Worm (Caenorhabditis elegans): ENCODE measurements around the gene col-12.

col-12 gene

ce11 chrV:10382142-10382541 is 42.9 kb downstream of the col-12 start, which contains the start of gene pqn-2:
Gene pqn-2 (plus strand): TSS chrV:10382442.
- TF ChIP-seq athp-1 (tag; optimal IDR thresholded peaks at IDR 0.05) (no peak), tbx-9 (tag; optimal IDR thresholded peaks at IDR 0.05; ENCODE audit: borderline replicate concordance) (no peak), dpff-1 (tag; optimal IDR thresholded peaks at IDR 0.05) (no peak), madf-3 (GFP tag; IDR thresholded peaks at IDR 0.05) (no peak), let-607 (tag; optimal IDR thresholded peaks at IDR 0.05) (no peak), ccch-3 (GFP tag; optimal IDR thresholded peaks at IDR 0.05) (no peak), bed-2 (GFP tag; IDR thresholded peaks at IDR 0.05) (no peak), rpc-1 (optimal IDR thresholded peaks at IDR 0.05) (no peak), rpc-1 (tag; optimal IDR thresholded peaks at IDR 0.05) (no peak), mxl-1 (tag; optimal IDR thresholded peaks at IDR 0.05) (no peak), nhr-80 (tag; optimal IDR thresholded peaks at IDR 0.05) (no peak), nfya-1 (tag; optimal IDR thresholded peaks at IDR 0.05; ENCODE audit: borderline replicate concordance, insufficient read depth) (no peak), bed-1 (GFP tag; IDR thresholded peaks at IDR 0.05) (no peak), C06A6.2 (GFP tag; conservative IDR thresholded peaks at IDR 0.05) (no peak), die-1 (tag; optimal IDR thresholded peaks at IDR 0.05) (no peak)

- TF ChIP-seq ZK185.1 (tag; optimal IDR thresholded peaks at IDR 0.05; ENCODE audit: poor library complexity, severe bottlenecking) (no peak), somi-1 (GFP tag; optimal IDR thresholded peaks at IDR 0.05) (no peak), madf-6 (GFP tag; IDR thresholded peaks at IDR 0.05) (no peak), F22D6.2 (tag; optimal IDR thresholded peaks at IDR 0.05) (no peak), ztf-25 (GFP tag; IDR thresholded peaks at IDR 0.05) (no peak), hrde-1 (tag; optimal IDR thresholded peaks at IDR 0.05; ENCODE audit: borderline replicate concordance) (no peak), F10E7.11 (tag; optimal IDR thresholded peaks at IDR 0.05) (no peak), rec-8 (tag; optimal IDR thresholded peaks at IDR 0.05) (no peak), rcor-1 (GFP tag; IDR thresholded peaks at IDR 0.05) (no peak), C17E4.6 (GFP tag; IDR thresholded peaks at IDR 0.05) (no peak), madf-8 (GFP tag; conservative IDR thresholded peaks at IDR 0.05) (no peak), K11D2.4 (GFP tag; IDR thresholded peaks at IDR 0.05) (no peak)
These were observed 43.3 kb downstream of the col-12 start, which contains the start of gene abu-1 for ce11 chrV:10381726-10382125. Gene abu-1 (minus strand): TSS chrV:10381826.

DNA sequence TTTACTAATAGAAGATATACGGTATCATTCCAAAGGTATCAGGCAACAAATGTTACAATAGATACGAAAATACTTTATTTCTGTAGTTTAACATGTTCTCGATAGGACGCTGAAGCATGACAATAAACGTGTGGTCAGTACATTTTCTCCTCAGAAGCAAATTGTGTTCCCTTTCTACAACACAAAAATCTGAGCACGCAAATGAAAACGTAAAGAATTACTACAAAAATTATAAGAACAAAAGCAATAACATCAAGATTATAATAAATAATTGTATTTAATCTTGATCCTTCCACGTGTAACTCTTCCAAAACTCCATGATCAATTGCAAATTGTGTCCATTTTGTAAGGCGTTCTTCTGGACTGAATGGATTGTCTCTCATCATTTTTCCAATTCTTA is 45.2 kb downstream of the col-12 start:
- no peak for TF ChIP-seq T07F8.4 (tag; optimal IDR thresholded peaks at IDR 0.05)
- TF ChIP-seq Y53F4B.3 (GFP tag; IDR thresholded peaks at IDR 0.05), result no peak
- no peak for TF ChIP-seq ceh-40 (GFP tag; IDR thresholded peaks at IDR 0.05)
- no peak for TF ChIP-seq K11D2.4 (GFP tag; IDR thresholded peaks at IDR 0.05)
- TF ChIP-seq mxl-1 (tag; optimal IDR thresholded peaks at IDR 0.05), result no peak
- TF ChIP-seq B0035.1 (tag; optimal IDR thresholded peaks at IDR 0.05), result no peak
- TF ChIP-seq F10E7.11 (tag; optimal IDR thresholded peaks at IDR 0.05), result no peak
- TF ChIP-seq F49E8.2 (tag; optimal IDR thresholded peaks at IDR 0.05; ENCODE audit: insufficient read depth), result no peak
- TF ChIP-seq ztf-6 (GFP tag; IDR thresholded peaks at IDR 0.05), result no peak
- no peak for TF ChIP-seq nfyb-1 (GFP tag; IDR thresholded peaks at IDR 0.05)
- no peak for TF ChIP-seq K12H6.12 (tag; optimal IDR thresholded peaks at IDR 0.05)
- no peak for TF ChIP-seq snpc-4 (GFP tag; optimal IDR thresholded peaks at IDR 0.05)
- TF ChIP-seq snpc-4 (tag; optimal IDR thresholded peaks at IDR 0.05), result no peak
- TF ChIP-seq sea-2 (GFP tag; IDR thresholded peaks at IDR 0.05), result no peak
- TF ChIP-seq B0261.1 (tag; optimal IDR thresholded peaks at IDR 0.05), result no peak
- no peak for TF ChIP-seq die-1 (tag; optimal IDR thresholded peaks at IDR 0.05)
- TF ChIP-seq ekl-4 (GFP tag; IDR thresholded peaks at IDR 0.05), result no peak
- TF ChIP-seq bed-1 (GFP tag; IDR thresholded peaks at IDR 0.05), result no peak
- TF ChIP-seq B0336.3 (GFP tag; IDR thresholded peaks at IDR 0.05), result no peak
- no peak for TF ChIP-seq C06A6.2 (GFP tag; conservative IDR thresholded peaks at IDR 0.05)
- TF ChIP-seq rec-8 (tag; optimal IDR thresholded peaks at IDR 0.05), result no peak

All from whole organism, young adult.